Worm (Caenorhabditis elegans): ENCODE measurements around the gene Y25C1A.14.

ce11 chrII:3064631-3065030 is 32.1 kb downstream of the Y25C1A.14 start:
- TF ChIP-seq nhr-6 (tag; optimal IDR thresholded peaks at IDR 0.05) (no peak), R02D3.7 (tag; optimal IDR thresholded peaks at IDR 0.05) (no peak), unc-62 (GFP tag; optimal IDR thresholded peaks at IDR 0.05) (no peak), nhr-11 (tag; optimal IDR thresholded peaks at IDR 0.05) (no peak), unc-39 (tag; optimal IDR thresholded peaks at IDR 0.05) (no peak), aly-2 (tag; optimal IDR thresholded peaks at IDR 0.05) (no peak), lin-11 (tag; optimal IDR thresholded peaks at IDR 0.05) (no peak)
